Worm (Caenorhabditis elegans): ENCODE results near the gene bca-2.

- TF ChIP-seq F13H6.1 (tag; optimal IDR thresholded peaks at IDR 0.05) (no peak), K09A11.1 (tag; optimal IDR thresholded peaks at IDR 0.05; ENCODE audit: insufficient read depth) (no peak), ama-1 (optimal IDR thresholded peaks at IDR 0.05) (no peak), rnt-1 (tag; optimal IDR thresholded peaks at IDR 0.05) (no peak), odd-2 (tag; optimal IDR thresholded peaks at IDR 0.05) (no peak), elt-2 (tag; optimal IDR thresholded peaks at IDR 0.05) (no peak)
Measured at ce11 chrIV:17104157-17104872, 4.3 kb upstream of the bca-2 start.
